Fruit fly (Drosophila melanogaster) whole organism, wandering third instar larva: ENCODE measurements around the gene CG1142.

Source experiments
- CG32264 ChIP-seq: fragments of 200-800 bp; sonication (Bioruptor generic); optimal IDR thresholded peaks from 2 replicates; lab custom pipeline; 2016; ENCODE audit warnings: missing biosample characterization, missing genetic modification characterization
- CG9705 ChIP-seq: fragments of 200-800 bp; sonication (Bioruptor generic); optimal IDR thresholded peaks from 2 replicates; lab custom pipeline; 2018; ENCODE audit warnings: missing biosample characterization, mild to moderate bottlenecking, missing genetic modification characterization
- CrebA ChIP-seq: fragments of 200-800 bp; sonication (Bioruptor generic); optimal IDR thresholded peaks from 2 replicates; lab custom pipeline; 2016; ENCODE audit warnings: missing biosample characterization, mild to moderate bottlenecking, missing genetic modification characterization, borderline replicate concordance
- Dfd ChIP-seq: fragments of >200 bp; optimal IDR thresholded peaks from 2 replicates; lab custom pipeline; 2017; ENCODE audit warnings: missing biosample characterization, missing genetic modification characterization
- Dif ChIP-seq: fragments of 200-275, 200-300 bp; sonication (Bioruptor generic); optimal IDR thresholded peaks from 2 replicates; lab custom pipeline; 2018; ENCODE audit warnings: missing biosample characterization, missing genetic modification characterization; ENCODE audit not compliant: partially characterized antibody
- GATAd ChIP-seq: sonication (Bioruptor generic); optimal IDR thresholded peaks from 2 replicates; lab custom pipeline; 2016; ENCODE audit warnings: missing biosample characterization, missing genetic modification characterization
- HLH106 ChIP-seq: fragments of 200-800 bp; optimal IDR thresholded peaks from 3 replicates; lab custom pipeline; 2019; ENCODE audit warnings: missing biosample characterization, mild to moderate bottlenecking, missing genetic modification characterization, moderate library complexity
- Hr78 ChIP-seq: fragments of >200 bp; optimal IDR thresholded peaks from 2 replicates; lab custom pipeline; 2017; ENCODE audit warnings: missing biosample characterization, missing genetic modification characterization
- Hr83 ChIP-seq: fragments of 200-300 bp; sonication (Bioruptor generic); optimal IDR thresholded peaks from 2 replicates; lab custom pipeline; 2016; ENCODE audit warnings: missing biosample characterization, mild to moderate bottlenecking, missing genetic modification characterization, moderate library complexity; ENCODE audit not compliant: poor library complexity, severe bottlenecking
- Jra ChIP-seq: sonication (Bioruptor generic); optimal IDR thresholded peaks from 2 replicates; lab custom pipeline; 2016; ENCODE audit warnings: missing biosample characterization, missing genetic modification characterization
- Mio ChIP-seq: sonication (Bioruptor generic); optimal IDR thresholded peaks from 2 replicates; lab custom pipeline; 2016; ENCODE audit warnings: missing biosample characterization, missing genetic modification characterization
- Myc ChIP-seq: fragments of >200 bp; optimal IDR thresholded peaks from 2 replicates; lab custom pipeline; 2017
- N ChIP-seq: fragments of >200 bp; optimal IDR thresholded peaks from 2 replicates; lab custom pipeline; 2018; ENCODE audit warnings: missing biosample characterization, missing external identifiers, missing genetic modification characterization
- OdsH ChIP-seq: fragments of 200-800 bp; sonication (Bioruptor generic); optimal IDR thresholded peaks from 2 replicates; lab custom pipeline; 2016; ENCODE audit warnings: missing biosample characterization, mild to moderate bottlenecking, missing genetic modification characterization
- Rel ChIP-seq, 2 experiments: fragments of 200-800 bp; sonication (Bioruptor generic) in 1 of 2; optimal IDR thresholded peaks; 2 replicates in 1 of 2; 3 replicates in 1 of 2; lab custom pipeline; 2016 to 2019; ENCODE audit warnings: mild to moderate bottlenecking in 2 of 2, missing biosample characterization in 2 of 2, missing genetic modification characterization in 2 of 2, moderate library complexity in 1 of 2
- Sp1 ChIP-seq: fragments of 200-800 bp; sonication (Bioruptor generic); optimal IDR thresholded peaks from 3 replicates; lab custom pipeline; 2019; ENCODE audit warnings: missing biosample characterization, mild to moderate bottlenecking, missing genetic modification characterization, moderate library complexity
- Vsx2 ChIP-seq: fragments of 200-300, 225-300 bp; sonication (Bioruptor generic); optimal IDR thresholded peaks from 2 replicates; lab custom pipeline; 2018; ENCODE audit warnings: missing biosample characterization, missing genetic modification characterization; ENCODE audit not compliant: partially characterized antibody
- br ChIP-seq: fragments of 200-800 bp; sonication (Bioruptor generic); optimal IDR thresholded peaks from 2 replicates; lab custom pipeline; 2016; ENCODE audit warnings: missing biosample characterization, missing genetic modification characterization
- brk ChIP-seq: fragments of 200-800 bp; sonication (Bioruptor generic); optimal IDR thresholded peaks from 2 replicates; lab custom pipeline; 2016; ENCODE audit warnings: missing biosample characterization, mild to moderate bottlenecking, missing genetic modification characterization
- dl ChIP-seq, 2 experiments: fragments of 175-275, 200-275 bp in 1 of 2; fragments of 200-275 bp in 1 of 2; sonication (Bioruptor generic); optimal IDR thresholded peaks; lab custom pipeline; 2018; ENCODE audit warnings: mild to moderate bottlenecking in 2 of 2, missing biosample characterization in 2 of 2, missing genetic modification characterization in 2 of 2, moderate library complexity in 2 of 2; ENCODE audit not compliant: partially characterized antibody in 2 of 2, insufficient read depth in 1 of 2
- dsf ChIP-seq: sonication (Bioruptor generic); optimal IDR thresholded peaks from 2 replicates; lab custom pipeline; 2016; ENCODE audit warnings: missing biosample characterization, missing genetic modification characterization, borderline replicate concordance
- ey ChIP-seq: fragments of 200-800 bp; sonication (Bioruptor generic); optimal IDR thresholded peaks from 2 replicates; lab custom pipeline; 2016; ENCODE audit warnings: missing biosample characterization, missing genetic modification characterization
- foxo ChIP-seq, 2 experiments: fragments of 200-800 bp; sonication (Bioruptor generic); optimal IDR thresholded peaks; 2 replicates in 1 of 2; 3 replicates in 1 of 2; lab custom pipeline; 2016 to 2017; ENCODE audit warnings: missing biosample characterization in 2 of 2, missing genetic modification characterization in 2 of 2
- fru ChIP-seq: fragments of 200-800 bp; sonication (Bioruptor generic); optimal IDR thresholded peaks from 3 replicates; lab custom pipeline; 2016; ENCODE audit warnings: missing biosample characterization, mild to moderate bottlenecking, missing genetic modification characterization
- jim ChIP-seq: fragments of 175-275, 200-325 bp; sonication (Bioruptor generic); optimal IDR thresholded peaks from 2 replicates; lab custom pipeline; 2016; ENCODE audit warnings: missing biosample characterization, mild to moderate bottlenecking, missing genetic modification characterization
- lola ChIP-seq: fragments of >200 bp; optimal IDR thresholded peaks from 2 replicates; lab custom pipeline; 2017; ENCODE audit warnings: missing biosample characterization, missing genetic modification characterization
- pan ChIP-seq: fragments of >200 bp; optimal IDR thresholded peaks from 2 replicates; lab custom pipeline; 2017
- psq ChIP-seq: fragments of 200-800 bp; sonication (Bioruptor generic); optimal IDR thresholded peaks from 3 replicates; lab custom pipeline; 2017; ENCODE audit warnings: missing biosample characterization, mild to moderate bottlenecking, missing genetic modification characterization, moderate library complexity
- rgr ChIP-seq: fragments of 200-800 bp; sonication (Bioruptor generic); optimal IDR thresholded peaks from 3 replicates; lab custom pipeline; 2016; ENCODE audit warnings: missing biosample characterization, mild to moderate bottlenecking, missing genetic modification characterization
- sage ChIP-seq: fragments of 200-800 bp; sonication (Bioruptor generic); optimal IDR thresholded peaks from 2 replicates; lab custom pipeline; 2016; ENCODE audit warnings: missing biosample characterization, mild to moderate bottlenecking, missing genetic modification characterization
- sv ChIP-seq: fragments of 200-800 bp; sonication (Bioruptor generic); optimal IDR thresholded peaks from 3 replicates; lab custom pipeline; 2016; ENCODE audit warnings: missing biosample characterization, missing genetic modification characterization
- tai ChIP-seq: sonication (Bioruptor generic); optimal IDR thresholded peaks from 2 replicates; lab custom pipeline; 2016; ENCODE audit warnings: missing biosample characterization, missing genetic modification characterization
- usp ChIP-seq: fragments of >200 bp; optimal IDR thresholded peaks from 2 replicates; lab custom pipeline; 2017; ENCODE audit warnings: missing biosample characterization, missing genetic modification characterization
- woc ChIP-seq: sonication (Bioruptor generic); optimal IDR thresholded peaks from 2 replicates; lab custom pipeline; 2016; ENCODE audit warnings: missing biosample characterization, mild to moderate bottlenecking, missing genetic modification characterization

The CG1142 gene

dm6 chr3R:7493171-7493570 lies 19.6 kb upstream of the CG1142 start, which contains the start of gene CG42656:
CG42656 (minus strand) TSS chr3R:7493271.
- no peak for TF ChIP-seq brk (GFP tag; lab: Kevin White, UChicago)
- TF ChIP-seq usp = no peak
- no peak for TF ChIP-seq woc
- TF ChIP-seq Dfd (GFP tag; lab: Kevin White, UChicago) = no peak
- no peak for TF ChIP-seq N
- TF ChIP-seq Hr83 (GFP tag; lab: Kevin White, UChicago) = no peak
- TF ChIP-seq ey (GFP tag; lab: Kevin White, UChicago) = no peak
- no peak for TF ChIP-seq Mio (GFP tag; lab: Kevin White, UChicago)
- TF ChIP-seq dsf (GFP tag; lab: Kevin White, UChicago) = no peak
- no peak for TF ChIP-seq Vsx2 (GFP tag; lab: Kevin White, UChicago)
- no peak for TF ChIP-seq CG32264 (GFP tag; lab: Kevin White, UChicago)
- no peak for TF ChIP-seq Rel (GFP tag; optimal IDR thresholded peaks at IDR 0.05; lab: Kevin White, UChicago)
- no peak for TF ChIP-seq Rel (tag; optimal IDR thresholded peaks at IDR 0.05; lab: Kevin White, UChicago)
- TF ChIP-seq Myc (lab: Kevin White, UChicago) = no peak
- no peak for TF ChIP-seq jim (GFP tag; lab: Kevin White, UChicago)
- TF ChIP-seq lola = no peak
- no peak for TF ChIP-seq CrebA
- TF ChIP-seq fru = no peak

dm6 chr3R:7492099-7492498 lies 18.5 kb upstream of the CG1142 start:
- no peak for TF ChIP-seq ey (GFP tag; lab: Kevin White, UChicago)
- no peak for TF ChIP-seq Hr83 (GFP tag; lab: Kevin White, UChicago)
- no peak for TF ChIP-seq jim (GFP tag; lab: Kevin White, UChicago)
- no peak for TF ChIP-seq Mio (GFP tag; lab: Kevin White, UChicago)
- no peak for TF ChIP-seq Dfd (GFP tag; lab: Kevin White, UChicago)
- no peak for TF ChIP-seq CG9705
- no peak for TF ChIP-seq HLH106 (tag; lab: Kevin White, UChicago)
- no peak for TF ChIP-seq GATAd (GFP tag; lab: Kevin White, UChicago)
- no peak for TF ChIP-seq woc
- no peak for TF ChIP-seq Jra (GFP tag; lab: Kevin White, UChicago)
- TF ChIP-seq foxo (GFP tag; optimal IDR thresholded peaks at IDR 0.05; lab: Kevin White, UChicago) = peak in 1 of 2 experiments; percentile 10
- TF ChIP-seq psq = no peak
- no peak for TF ChIP-seq Rel (GFP tag; optimal IDR thresholded peaks at IDR 0.05; lab: Kevin White, UChicago)
- no peak for TF ChIP-seq Rel (tag; optimal IDR thresholded peaks at IDR 0.05; lab: Kevin White, UChicago)
- TF ChIP-seq tai = no peak
- no peak for TF ChIP-seq sage
- peak; percentile 4 for TF ChIP-seq Vsx2 (GFP tag; lab: Kevin White, UChicago)
- no peak for TF ChIP-seq Myc (lab: Kevin White, UChicago)
- TF ChIP-seq pan = no peak
- peak; percentile 38 for TF ChIP-seq Dif
- no peak for TF ChIP-seq usp
- TF ChIP-seq dl (GFP tag; optimal IDR thresholded peaks at IDR 0.05; lab: Kevin White, UChicago; ENCODE audit: insufficient read depth in 1 of 2, partially characterized antibody in 2 of 2) = no peak
- TF ChIP-seq br (GFP tag; lab: Kevin White, UChicago) = no peak

dm6 chr3R:7491453-7491853 lies 17.9 kb upstream of the CG1142 start:
- TF ChIP-seq OdsH (GFP tag; lab: Kevin White, UChicago) (no peak), psq (no peak), dl (GFP tag; optimal IDR thresholded peaks at IDR 0.05; lab: Kevin White, UChicago; ENCODE audit: insufficient read depth in 1 of 2, partially characterized antibody in 2 of 2) (peak; percentile 50 to 76), sv (GFP tag; lab: Kevin White, UChicago) (no peak), Hr83 (GFP tag; lab: Kevin White, UChicago) (no peak), usp (no peak), Sp1 (GFP tag; lab: Kevin White, UChicago) (no peak), Dif (peak; percentile 88), GATAd (GFP tag; lab: Kevin White, UChicago) (no peak), CG32264 (GFP tag; lab: Kevin White, UChicago) (no peak), Vsx2 (GFP tag; lab: Kevin White, UChicago) (peak; percentile 35), rgr (GFP tag; lab: Kevin White, UChicago) (no peak), CrebA (peak; percentile 19), brk (GFP tag; lab: Kevin White, UChicago) (no peak), Hr78 (GFP tag; lab: Kevin White, UChicago) (no peak)
